Fruit fly (Drosophila melanogaster) whole organism, prepupa: ENCODE results near the gene CG15876.

Source experiments
- CG16779 ChIP-seq: fragments of 200-800 bp; sonication (Bioruptor generic); optimal IDR thresholded peaks from 3 replicates; lab custom pipeline; 2017; ENCODE audit warnings: missing biosample characterization, mild to moderate bottlenecking, missing genetic modification characterization
- CG8119 ChIP-seq: fragments of 200-800 bp; sonication (Bioruptor generic); IDR thresholded peaks from 3 replicates; pipeline ENCODE4 v1.3.6; 2022; ENCODE audit warnings: missing biosample characterization, missing genetic modification characterization
- Ets21C ChIP-seq: fragments of 200-800 bp; sonication (Bioruptor generic); optimal IDR thresholded peaks from 3 replicates; lab custom pipeline; 2016; ENCODE audit warnings: missing biosample characterization, missing genetic modification characterization
- Hr4 ChIP-seq: fragments of 200-800 bp; sonication (Bioruptor generic); optimal IDR thresholded peaks from 3 replicates; lab custom pipeline; 2016; ENCODE audit warnings: missing biosample characterization, missing genetic modification characterization
- dsx ChIP-seq: fragments of 200-800 bp; optimal IDR thresholded peaks from 3 replicates; lab custom pipeline; 2019; ENCODE audit warnings: missing biosample characterization, mild to moderate bottlenecking, missing genetic modification characterization, moderate library complexity; ENCODE audit not compliant: poor library complexity, severe bottlenecking
- eg ChIP-seq: fragments of 200-800 bp; sonication (Bioruptor generic); IDR thresholded peaks from 3 replicates; pipeline ENCODE4 v1.3.6; 2022; ENCODE audit warnings: missing biosample characterization, missing genetic modification characterization

DNA sequence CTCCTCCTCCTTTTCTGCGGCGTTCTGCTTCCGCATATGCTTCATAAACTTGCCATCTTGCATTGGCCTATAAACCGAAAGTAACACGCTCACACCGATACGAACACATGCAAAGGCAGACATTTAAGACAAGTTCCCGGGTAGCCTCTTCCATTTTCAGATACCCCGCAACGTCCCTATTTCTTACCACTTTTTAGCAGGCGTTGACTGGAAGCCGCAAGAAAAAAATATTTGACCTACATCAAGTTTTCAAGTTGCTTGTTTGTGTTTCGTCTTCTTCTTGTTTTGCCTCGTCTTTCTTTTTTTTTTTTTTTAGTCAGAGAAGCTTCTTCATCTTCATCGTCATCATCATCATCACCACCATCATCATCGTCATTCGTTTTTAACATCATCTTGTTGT is 25.1 kb upstream of the CG15876 start:
- TF ChIP-seq CG16779 (tag; lab: Kevin White, UChicago) = no peak
- no peak for TF ChIP-seq Hr4
- TF ChIP-seq dsx (GFP tag; lab: Kevin White, UChicago) = no peak
- no peak for TF ChIP-seq CG8119 (GFP tag; lab: Robert Waterston, UW)
- no peak for TF ChIP-seq Ets21C
- TF ChIP-seq eg (GFP tag; lab: Robert Waterston, UW) = 0 out of 3 replicates have a peak, but pooled peaks have one; percentile 10
